Worm (Caenorhabditis elegans) whole organism, L4 larva: ENCODE data around the gene clec-40.

Experiments used
- R02D3.7 ChIP-seq: fragments of 150-350 bp; sonication (generic microtip); optimal IDR thresholded peaks from 3 replicates; lab custom pipeline; 2014; ENCODE audit warnings: missing biosample characterization, missing genetic modification characterization
- ceh-82 ChIP-seq: sonication (generic microtip); optimal IDR thresholded peaks from 2 replicates; lab custom pipeline; 2017; ENCODE audit warnings: missing biosample characterization, missing genetic modification characterization
- fos-1 ChIP-seq: fragments of 150-350 bp; optimal IDR thresholded peaks from 2 replicates; lab custom pipeline; 2014; ENCODE audit warnings: missing biosample characterization, missing genetic modification characterization
- nhr-10 ChIP-seq: fragments of 150-350 bp; optimal IDR thresholded peaks from 2 replicates; lab custom pipeline; 2014; ENCODE audit warnings: missing biosample characterization, missing genetic modification characterization
- unc-62 ChIP-seq, 3 experiments: fragments of 150-350 bp in 1 of 3; sonication (generic microtip); optimal IDR thresholded peaks in 2 of 3; peaks in 1 of 3; 1 replicate in 1 of 3; 2 replicates in 2 of 3; lab custom pipeline; 2014 to 2017; ENCODE audit warnings: missing biosample characterization in 3 of 3, missing genetic modification characterization in 3 of 3, missing genetic modification reagents in 3 of 3, missing genotype in 1 of 3
- vab-7 ChIP-seq: fragments of 200-800 bp; sonication (Bioruptor generic); IDR thresholded peaks from 2 replicates; pipeline ENCODE4 v1.3.6; 2022; ENCODE audit warnings: missing genetic modification reagents, missing genetic modification characterization, missing compliant biosample characterization

ce11 chrV:16792717-16793116, 48.1 kb downstream of the clec-40 start:
- TF ChIP-seq vab-7 (GFP tag; lab: Robert Waterston, UW), result no peak
- TF ChIP-seq fos-1 (tag; lab: Kevin White, UChicago), result no peak
- TF ChIP-seq ceh-82 (tag; lab: Kevin White, UChicago), result no peak
- TF ChIP-seq unc-62 (GFP tag; optimal IDR thresholded peaks at IDR 0.05 in 1 of 2; lab: Kevin White, UChicago), result no peak
- no peak for TF ChIP-seq unc-62 (tag; optimal IDR thresholded peaks at IDR 0.05; lab: Kevin White, UChicago)
- no peak for TF ChIP-seq nhr-10 (tag; lab: Kevin White, UChicago)
- TF ChIP-seq R02D3.7 (tag; lab: Kevin White, UChicago), result no peak
